Worm (Caenorhabditis elegans) whole organism, L2 larva: ENCODE data around the gene Y110A2AL.7.
A peak's percentile ranks its signal among the peaks of the same experiment; 100 is the strongest.

Experiments used
- C34F6.9 ChIP-seq: fragments of 150-350 bp; optimal IDR thresholded peaks from 2 replicates; lab custom pipeline; 2014; ENCODE audit warnings: missing biosample characterization, missing genetic modification characterization
- F13H6.1 ChIP-seq: sonication (generic microtip); optimal IDR thresholded peaks from 2 replicates; lab custom pipeline; 2016; ENCODE audit warnings: missing genetic modification characterization, missing compliant biosample characterization
- Y55F3AM.14 ChIP-seq: fragments of 200-800 bp; sonication (Bioruptor generic); optimal IDR thresholded peaks from 2 replicates; lab custom pipeline; 2018; ENCODE audit warnings: mild to moderate bottlenecking, missing genetic modification characterization, missing compliant biosample characterization
- ZK546.5 ChIP-seq: sonication (generic microtip); optimal IDR thresholded peaks from 2 replicates; lab custom pipeline; 2017; ENCODE audit warnings: missing biosample characterization, missing genetic modification characterization
- alr-1 ChIP-seq: fragments of 150-350 bp; optimal IDR thresholded peaks from 2 replicates; lab custom pipeline; 2014; ENCODE audit warnings: missing biosample characterization, missing genetic modification characterization
- aly-2 ChIP-seq: fragments of 150-350 bp; optimal IDR thresholded peaks from 2 replicates; lab custom pipeline; 2014; ENCODE audit warnings: missing biosample characterization, missing genetic modification characterization
- blmp-1 ChIP-seq: sonication (generic microtip); optimal IDR thresholded peaks from 2 replicates; lab custom pipeline; 2017; ENCODE audit warnings: missing genetic modification characterization, mild to moderate bottlenecking, missing compliant biosample characterization, antibody characterized with exemption, moderate library complexity; ENCODE audit not compliant: insufficient read depth
- ceh-16 ChIP-seq: fragments of 150-350 bp; optimal IDR thresholded peaks from 2 replicates; lab custom pipeline; 2014; ENCODE audit warnings: missing biosample characterization, missing genetic modification characterization
- crh-2 ChIP-seq: sonication (generic microtip); optimal IDR thresholded peaks from 2 replicates; lab custom pipeline; 2017; ENCODE audit warnings: missing biosample characterization, missing genetic modification characterization
- dmd-4 ChIP-seq: sonication (generic microtip); optimal IDR thresholded peaks from 2 replicates; lab custom pipeline; 2017; ENCODE audit warnings: missing biosample characterization, missing genetic modification characterization
- egl-27 ChIP-seq: sonication (generic microtip); optimal IDR thresholded peaks from 3 replicates; lab custom pipeline; 2017; ENCODE audit warnings: missing biosample characterization, missing genetic modification reagents, missing genetic modification characterization
- elt-1 ChIP-seq: fragments of 150-350 bp; optimal IDR thresholded peaks from 2 replicates; lab custom pipeline; 2014; ENCODE audit warnings: missing biosample characterization, missing genetic modification characterization
- elt-3 ChIP-seq: sonication (generic microtip); optimal IDR thresholded peaks from 2 replicates; lab custom pipeline; 2017; ENCODE audit warnings: missing biosample characterization, missing genetic modification characterization
- fos-1 ChIP-seq: fragments of 150-350 bp; optimal IDR thresholded peaks from 2 replicates; lab custom pipeline; 2014; ENCODE audit warnings: missing biosample characterization, missing genetic modification characterization
- gmeb-1 ChIP-seq: fragments of 150-350 bp; optimal IDR thresholded peaks from 2 replicates; lab custom pipeline; 2014; ENCODE audit warnings: missing biosample characterization, missing genetic modification characterization
- lin-13 ChIP-seq: fragments of 150-350 bp; optimal IDR thresholded peaks from 2 replicates; lab custom pipeline; 2014; ENCODE audit warnings: missing biosample characterization, missing genetic modification reagents, missing genetic modification characterization
- lsy-2 ChIP-seq, 2 experiments: fragments of 150-350 bp in 1 of 2; sonication (generic microtip) in 1 of 2; optimal IDR thresholded peaks; 2 replicates each; lab custom pipeline; 2014 to 2017; ENCODE audit warnings: missing biosample characterization in 2 of 2, missing genetic modification characterization in 2 of 2
- mab-5 ChIP-seq: fragments of 150-350 bp; optimal IDR thresholded peaks from 2 replicates; lab custom pipeline; 2014; ENCODE audit warnings: missing biosample characterization, missing genetic modification characterization
- mdl-1 ChIP-seq, 2 experiments: fragments of 150-350 bp in 1 of 2; sonication (generic microtip) in 1 of 2; optimal IDR thresholded peaks; 2 replicates each; lab custom pipeline; 2017; ENCODE audit warnings: missing biosample characterization in 2 of 2, missing genetic modification characterization in 2 of 2
- nhr-129 ChIP-seq: fragments of 150-350 bp; optimal IDR thresholded peaks from 2 replicates; lab custom pipeline; 2014; ENCODE audit warnings: missing biosample characterization, missing genetic modification characterization
- nhr-21 ChIP-seq: fragments of 150-350 bp; optimal IDR thresholded peaks from 2 replicates; lab custom pipeline; 2014; ENCODE audit warnings: missing biosample characterization, missing genetic modification characterization
- nhr-237 ChIP-seq: fragments of 150-350 bp; optimal IDR thresholded peaks from 2 replicates; lab custom pipeline; 2014; ENCODE audit warnings: missing biosample characterization, missing genetic modification characterization
- nhr-25 ChIP-seq: fragments of 150-350 bp; sonication (generic microtip); optimal IDR thresholded peaks from 3 replicates; lab custom pipeline; 2014; ENCODE audit warnings: missing biosample characterization, missing genetic modification characterization
- nhr-77 ChIP-seq: fragments of 150-350 bp; optimal IDR thresholded peaks from 2 replicates; lab custom pipeline; 2014; ENCODE audit warnings: missing biosample characterization, missing genetic modification characterization
- sem-4 ChIP-seq: fragments of 150-350 bp; optimal IDR thresholded peaks from 2 replicates; lab custom pipeline; 2014; ENCODE audit warnings: missing biosample characterization, missing genetic modification reagents, missing genetic modification characterization
- skn-1 ChIP-seq: sonication (generic microtip); optimal IDR thresholded peaks from 2 replicates; lab custom pipeline; 2017; ENCODE audit warnings: missing biosample characterization, missing genetic modification characterization
- sma-9 ChIP-seq, 2 experiments: fragments of 150-350 bp in 1 of 2; sonication (generic microtip) in 1 of 2; optimal IDR thresholded peaks; 2 replicates each; lab custom pipeline; 2014 to 2016; ENCODE audit warnings: missing genetic modification characterization in 2 of 2, mild to moderate bottlenecking in 1 of 2, missing biosample characterization in 1 of 2, missing compliant biosample characterization in 1 of 2, missing genetic modification reagents in 1 of 2, moderate library complexity in 1 of 2
- unc-55 ChIP-seq: fragments of 150-350 bp; sonication (generic microtip); optimal IDR thresholded peaks from 3 replicates; lab custom pipeline; 2014; ENCODE audit warnings: missing biosample characterization, missing genetic modification reagents, missing genetic modification characterization
- unc-62 ChIP-seq: fragments of 150-350 bp; optimal IDR thresholded peaks from 2 replicates; lab custom pipeline; 2014; ENCODE audit warnings: missing biosample characterization, missing genetic modification reagents, missing genetic modification characterization
- zag-1 ChIP-seq: fragments of 150-350 bp; optimal IDR thresholded peaks from 2 replicates; lab custom pipeline; 2014; ENCODE audit warnings: missing biosample characterization, missing genetic modification characterization
- ztf-1 ChIP-seq: fragments of 200-800 bp; sonication (Bioruptor generic); conservative IDR thresholded peaks from 2 replicates; pipeline ENCODE4 v1.3.6; 2022; ENCODE audit warnings: missing genetic modification characterization, missing compliant biosample characterization

Y110A2AL.7 gene

ce11 chrII:2815017-2815416 is 28.0 kb downstream of the Y110A2AL.7 start:
- TF ChIP-seq ceh-16 (tag; lab: Kevin White, UChicago) (no peak), Y55F3AM.14 (no peak), lsy-2 (tag; optimal IDR thresholded peaks at IDR 0.05; lab: Kevin White, UChicago) (no peak), skn-1 (tag; lab: Kevin White, UChicago) (no peak), crh-2 (no peak), nhr-129 (tag; lab: Kevin White, UChicago) (no peak), unc-62 (GFP tag; lab: Kevin White, UChicago) (no peak), elt-3 (tag; lab: Kevin White, UChicago) (no peak), blmp-1 (tag; lab: Kevin White, UChicago) (no peak), zag-1 (tag; lab: Kevin White, UChicago) (no peak), fos-1 (tag; lab: Kevin White, UChicago) (no peak), F13H6.1 (no peak), gmeb-1 (tag; lab: Kevin White, UChicago) (no peak), nhr-21 (tag; lab: Kevin White, UChicago) (no peak), sma-9 (GFP tag; optimal IDR thresholded peaks at IDR 0.05; lab: Kevin White, UChicago) (no peak), sma-9 (tag; optimal IDR thresholded peaks at IDR 0.05; lab: Kevin White, UChicago) (no peak), egl-27 (tag; lab: Kevin White, UChicago) (no peak)
- TF ChIP-seq, all 48 proteins: peak for 0

ce11 chrII:2807674-2808206 is 35.2 kb downstream of the Y110A2AL.7 start, which contains the start of gene K12H6.12:
Gene K12H6.12, plus strand, starts transcription at chrII:2808156.
- peak; percentile 0 for TF ChIP-seq F13H6.1
- TF ChIP-seq unc-62 (GFP tag; lab: Kevin White, UChicago): no peak
- no peak for TF ChIP-seq mab-5 (tag; lab: Kevin White, UChicago)
- no peak for TF ChIP-seq ceh-16 (tag; lab: Kevin White, UChicago)
- TF ChIP-seq nhr-21 (tag; lab: Kevin White, UChicago): no peak
- TF ChIP-seq C34F6.9: no peak

- TF ChIP-seq nhr-21 (tag; lab: Kevin White, UChicago) (no peak), unc-62 (GFP tag; lab: Kevin White, UChicago) (no peak), blmp-1 (tag; lab: Kevin White, UChicago) (no peak), nhr-77 (no peak), lsy-2 (tag; optimal IDR thresholded peaks at IDR 0.05; lab: Kevin White, UChicago) (no peak), ZK546.5 (no peak), zag-1 (tag; lab: Kevin White, UChicago) (no peak)
Observed at ce11 chrII:2805566-2805965, 37.4 kb downstream of the Y110A2AL.7 start.

ce11 chrII:2804949-2805348 is 38.0 kb downstream of the Y110A2AL.7 start:
- TF ChIP-seq unc-55 (GFP tag; lab: Kevin White, UChicago) (no peak), lsy-2 (tag; optimal IDR thresholded peaks at IDR 0.05; lab: Kevin White, UChicago) (no peak), nhr-129 (tag; lab: Kevin White, UChicago) (peak; percentile 21), elt-1 (no peak), nhr-25 (peak; percentile 56), nhr-77 (no peak), skn-1 (tag; lab: Kevin White, UChicago) (no peak), nhr-237 (tag; lab: Kevin White, UChicago) (no peak), dmd-4 (no peak), nhr-21 (tag; lab: Kevin White, UChicago) (no peak)

- TF ChIP-seq sem-4 (tag; lab: Kevin White, UChicago): no peak
- TF ChIP-seq egl-27 (tag; lab: Kevin White, UChicago): no peak
- no peak for TF ChIP-seq ztf-1 (GFP tag; lab: Robert Waterston, UW)
- TF ChIP-seq unc-55 (GFP tag; lab: Kevin White, UChicago): peak; percentile 78
- no peak for TF ChIP-seq nhr-25
- peak; percentile 12 for TF ChIP-seq blmp-1 (tag; lab: Kevin White, UChicago)
- peak in 1 of 2 experiments; percentile 72 for TF ChIP-seq mdl-1 (tag; optimal IDR thresholded peaks at IDR 0.05; lab: Kevin White, UChicago)
- TF ChIP-seq ZK546.5: no peak
- TF ChIP-seq nhr-77: no peak
- no peak for TF ChIP-seq alr-1 (tag; lab: Kevin White, UChicago)
- peak in 1 of 2 experiments; percentile 65 for TF ChIP-seq lsy-2 (tag; optimal IDR thresholded peaks at IDR 0.05; lab: Kevin White, UChicago)
- peak; percentile 38 for TF ChIP-seq F13H6.1
- TF ChIP-seq aly-2 (tag; lab: Kevin White, UChicago): no peak
- peak; percentile 52 for TF ChIP-seq sma-9 (GFP tag; optimal IDR thresholded peaks at IDR 0.05; lab: Kevin White, UChicago)
- TF ChIP-seq sma-9 (tag; optimal IDR thresholded peaks at IDR 0.05; lab: Kevin White, UChicago): no peak
- TF ChIP-seq nhr-129 (tag; lab: Kevin White, UChicago): peak; percentile 2
- peak; percentile 53 for TF ChIP-seq C34F6.9
- peak; percentile 13 for TF ChIP-seq lin-13 (GFP tag; lab: Kevin White, UChicago)
Observed at ce11 chrII:2804245-2804644, 38.7 kb downstream of the Y110A2AL.7 start.
